Fruit fly (Drosophila melanogaster) Kc167 (cell line): Measurements from ENCODE around the gene yellow-e.

ENCODE experiments used
- Myc ChIP-seq: fragments of >200 bp; optimal IDR thresholded peaks from 2 replicates; lab custom pipeline; 2017; ENCODE audit warnings: missing external identifiers
- Sin3A ChIP-seq: fragments of >200 bp; optimal IDR thresholded peaks from 2 replicates; lab custom pipeline; 2018; ENCODE audit warnings: missing external identifiers
- h ChIP-seq: fragments of >200 bp; optimal IDR thresholded peaks from 3 replicates; lab custom pipeline; 2018; ENCODE audit warnings: missing external identifiers
- insv ChIP-seq: fragments of >200 bp; optimal IDR thresholded peaks from 3 replicates; lab custom pipeline; 2018; ENCODE audit warnings: missing external identifiers
- psq ChIP-seq: fragments of >200 bp; optimal IDR thresholded peaks from 2 replicates; lab custom pipeline; 2017; ENCODE audit warnings: missing external identifiers
- ttk ChIP-seq: sonication (Bioruptor generic); optimal IDR thresholded peaks from 2 replicates; lab custom pipeline; 2017; ENCODE audit warnings: missing external identifiers

Gene yellow-e

DNA sequence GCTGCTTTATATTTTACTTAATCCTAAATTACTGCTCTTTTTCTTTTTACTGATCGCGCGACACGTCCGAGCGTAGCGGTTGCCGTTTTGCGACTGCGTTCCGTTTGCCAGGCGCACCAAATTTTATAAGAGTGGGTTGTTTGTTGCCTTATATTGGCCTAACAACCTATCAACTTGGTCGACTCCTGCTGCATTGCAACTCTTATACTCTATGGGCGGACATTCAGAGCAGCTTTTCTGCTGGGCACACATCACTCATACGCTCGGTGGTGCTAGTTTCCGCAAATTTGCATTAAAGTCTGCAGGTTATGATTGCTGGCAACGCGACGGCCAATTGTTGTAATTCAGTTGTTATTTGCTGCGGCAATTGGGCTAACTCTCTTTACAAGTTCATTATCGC lies at the start of gene yellow-e:
Gene yellow-e, minus strand, starts transcription at position 101 of the 400 bp plus-strand sequence.
- no peak for TF ChIP-seq Myc (lab: Kevin White, UChicago)
- no peak for TF ChIP-seq Sin3A (lab: Kevin White, UChicago)
- no peak for TF ChIP-seq ttk
- no peak for TF ChIP-seq psq (lab: Kevin White, UChicago)
- TF ChIP-seq h (lab: Kevin White, UChicago): no peak
- TF ChIP-seq insv: no peak

DNA sequence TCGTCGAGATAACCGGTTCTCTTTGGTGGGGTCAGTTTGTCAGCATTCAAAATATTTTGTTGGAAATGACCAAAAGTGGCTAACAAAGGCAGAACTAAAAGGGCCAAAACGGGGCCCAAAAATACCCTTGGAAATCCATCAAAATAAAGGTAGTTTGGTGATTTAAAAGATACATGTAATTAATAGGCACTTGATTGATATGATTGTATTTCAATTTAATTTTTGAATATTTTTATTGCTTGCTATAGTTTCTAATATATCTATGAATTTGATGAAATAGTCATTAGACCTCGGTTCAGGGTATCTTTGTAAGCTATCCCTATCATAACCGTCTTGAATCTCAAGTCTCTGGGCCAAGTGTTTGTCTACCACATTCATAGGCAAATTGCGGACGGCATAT lies 38.9 kb upstream of the yellow-e start:
- TF ChIP-seq h (lab: Kevin White, UChicago): no peak
- no peak for TF ChIP-seq Sin3A (lab: Kevin White, UChicago)
- TF ChIP-seq psq (lab: Kevin White, UChicago): no peak
- no peak for TF ChIP-seq insv
- TF ChIP-seq ttk: no peak
- no peak for TF ChIP-seq Myc (lab: Kevin White, UChicago)

DNA sequence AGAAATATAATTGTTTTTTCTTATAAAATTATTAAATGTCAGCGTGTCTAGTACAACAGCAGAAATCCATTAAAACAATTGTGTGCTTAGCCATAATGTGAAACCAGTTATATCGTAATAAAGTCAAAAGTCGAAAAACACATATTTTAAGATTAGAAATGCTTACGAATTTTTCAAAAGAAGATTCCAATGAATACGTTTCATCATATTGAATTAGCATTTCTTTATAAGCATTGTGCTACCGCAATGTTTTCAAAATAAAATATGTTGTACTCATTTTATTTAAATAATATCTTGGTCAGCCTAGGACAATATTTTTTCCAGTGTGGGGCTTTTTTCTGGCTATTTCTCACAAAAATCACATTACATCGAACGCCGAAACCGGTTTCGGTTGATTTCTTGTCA lies 37.8 kb upstream of the yellow-e start:
- TF ChIP-seq insv: no peak
- TF ChIP-seq h (lab: Kevin White, UChicago): no peak
- no peak for TF ChIP-seq psq (lab: Kevin White, UChicago)
- TF ChIP-seq Sin3A (lab: Kevin White, UChicago): no peak
- TF ChIP-seq ttk: no peak
- TF ChIP-seq Myc (lab: Kevin White, UChicago): no peak

DNA sequence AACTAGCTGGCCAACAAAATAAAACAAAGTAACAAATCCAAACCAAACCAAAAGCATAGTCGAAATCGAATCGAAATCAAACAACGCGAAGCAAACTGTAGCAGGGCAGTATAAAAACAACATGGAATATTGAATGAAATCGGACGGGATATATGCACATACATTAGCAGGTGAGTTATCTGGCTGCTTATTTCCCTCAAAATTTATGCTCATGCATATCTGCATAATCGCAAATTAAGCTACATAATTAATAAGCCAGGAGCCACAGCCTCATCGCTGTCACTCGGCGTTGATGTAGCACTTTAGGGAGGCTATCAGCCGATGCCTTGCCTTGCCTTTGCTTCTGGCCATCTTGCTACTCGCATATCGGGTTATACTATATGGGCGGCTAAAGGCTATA lies 37.2 kb upstream of the yellow-e start:
- TF ChIP-seq Sin3A (lab: Kevin White, UChicago): no peak
- TF ChIP-seq insv: no peak
- no peak for TF ChIP-seq ttk
- TF ChIP-seq psq (lab: Kevin White, UChicago): no peak
- no peak for TF ChIP-seq Myc (lab: Kevin White, UChicago)
- TF ChIP-seq h (lab: Kevin White, UChicago): no peak

DNA sequence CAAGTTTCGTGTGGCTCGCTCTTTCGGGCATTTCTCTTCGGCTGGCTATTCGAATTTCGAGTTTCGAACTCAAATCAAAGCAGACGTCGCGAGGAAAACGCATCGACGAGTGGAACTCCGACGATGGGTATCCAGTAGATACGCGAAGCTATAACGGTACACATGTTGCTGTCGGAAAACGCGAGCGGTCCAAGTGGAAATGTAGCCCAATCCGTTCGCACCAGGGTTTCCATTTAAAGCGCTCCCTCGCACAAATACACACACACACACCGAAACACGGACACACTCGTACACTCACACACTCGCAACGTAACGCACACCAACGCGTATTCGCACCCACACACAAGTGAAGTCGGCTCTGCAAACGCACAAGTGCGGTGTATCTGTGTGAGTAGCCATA lies 35.3 kb upstream of the yellow-e start, which contains the start of gene side-IV:
Gene side-IV, plus strand, starts transcription at position 253 of the 400 bp plus-strand sequence.
- TF ChIP-seq h (lab: Kevin White, UChicago) (no peak), ttk (no peak), psq (lab: Kevin White, UChicago) (no peak), insv (no peak), Myc (lab: Kevin White, UChicago) (no peak), Sin3A (lab: Kevin White, UChicago) (no peak)

DNA sequence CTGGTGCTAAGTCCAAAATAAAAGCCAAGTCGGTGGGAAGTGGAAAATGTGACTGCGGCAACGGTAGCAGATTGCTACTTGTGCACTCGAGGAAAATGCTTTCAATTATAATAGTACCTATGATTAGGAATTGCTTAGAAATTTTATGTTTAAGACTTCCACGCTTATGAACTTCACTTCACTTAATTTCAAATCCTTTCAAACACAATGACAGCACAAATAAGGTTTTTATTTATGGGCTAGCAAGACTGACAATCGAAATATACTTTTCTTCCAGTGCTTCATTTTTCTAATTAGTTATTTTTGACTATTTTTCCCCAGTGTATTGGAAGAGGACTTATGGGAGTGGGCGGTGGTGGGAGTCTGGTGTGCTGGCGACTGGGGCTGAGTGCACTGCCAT lies 33.3 kb upstream of the yellow-e start:
- TF ChIP-seq Sin3A (lab: Kevin White, UChicago) (no peak), h (lab: Kevin White, UChicago) (no peak)

DNA sequence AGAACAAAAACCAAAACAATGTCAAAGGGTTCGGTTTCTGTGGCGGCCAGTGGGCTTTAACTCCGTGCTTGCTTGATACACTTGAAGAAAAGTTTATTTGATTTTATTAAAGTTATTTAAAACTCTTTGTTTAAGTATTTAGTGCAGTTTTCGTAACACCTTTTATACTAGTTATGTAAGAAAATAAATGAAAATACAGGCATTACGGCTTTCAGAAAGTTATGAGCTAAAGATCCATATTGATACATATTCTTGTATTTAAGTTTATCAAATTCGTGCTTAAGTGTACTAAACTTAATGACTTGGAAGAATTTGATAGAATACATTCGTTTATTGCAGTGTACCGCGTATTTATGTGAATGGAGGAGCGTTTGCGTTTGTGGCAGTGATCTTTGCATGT lies 31.4 kb upstream of the yellow-e start:
- TF ChIP-seq ttk: no peak
- TF ChIP-seq insv: no peak
- TF ChIP-seq h (lab: Kevin White, UChicago): no peak
- TF ChIP-seq Myc (lab: Kevin White, UChicago): no peak

DNA sequence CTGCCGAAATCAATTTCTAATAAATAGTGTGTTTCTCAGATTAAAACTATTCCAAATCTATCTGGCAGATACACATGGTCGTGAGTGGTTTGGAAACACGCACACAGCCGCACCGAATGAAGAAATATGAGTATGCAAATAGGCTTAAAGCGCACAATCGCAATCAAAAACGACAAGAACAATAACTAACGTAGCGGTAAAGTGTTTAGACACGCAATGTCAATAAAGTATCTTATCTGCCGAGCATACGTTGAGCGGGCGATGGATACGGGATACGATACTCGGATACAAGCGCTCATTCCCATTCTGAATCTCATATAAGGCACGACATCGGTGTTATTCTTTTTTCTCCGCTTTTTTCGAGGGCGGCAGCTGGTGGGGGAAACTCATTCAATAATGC lies 31.0 kb upstream of the yellow-e start:
- TF ChIP-seq Sin3A (lab: Kevin White, UChicago) (no peak), psq (lab: Kevin White, UChicago) (no peak), insv (no peak), ttk (no peak), Myc (lab: Kevin White, UChicago) (no peak), h (lab: Kevin White, UChicago) (no peak)

DNA sequence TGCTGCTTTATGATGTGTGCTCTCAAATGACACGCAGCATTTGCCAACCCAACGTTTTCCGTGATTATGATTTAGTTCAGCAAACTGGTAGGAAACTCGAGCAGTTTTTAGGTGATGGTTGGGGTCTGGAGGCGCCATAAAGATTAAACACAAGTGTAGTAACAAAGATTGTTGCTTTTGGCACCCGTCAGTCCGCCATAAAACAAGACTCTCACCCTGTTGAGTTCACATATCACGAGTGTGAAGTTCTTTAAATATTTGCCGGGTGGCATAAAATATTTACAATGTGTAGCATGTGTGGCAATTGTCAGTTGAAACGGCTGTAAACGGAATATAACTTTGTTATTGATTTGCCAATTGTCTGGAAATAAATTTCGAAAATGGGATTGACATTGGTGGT lies 26.6 kb upstream of the yellow-e start:
- no peak for TF ChIP-seq psq (lab: Kevin White, UChicago)
- TF ChIP-seq Sin3A (lab: Kevin White, UChicago): no peak
- TF ChIP-seq Myc (lab: Kevin White, UChicago): no peak

DNA sequence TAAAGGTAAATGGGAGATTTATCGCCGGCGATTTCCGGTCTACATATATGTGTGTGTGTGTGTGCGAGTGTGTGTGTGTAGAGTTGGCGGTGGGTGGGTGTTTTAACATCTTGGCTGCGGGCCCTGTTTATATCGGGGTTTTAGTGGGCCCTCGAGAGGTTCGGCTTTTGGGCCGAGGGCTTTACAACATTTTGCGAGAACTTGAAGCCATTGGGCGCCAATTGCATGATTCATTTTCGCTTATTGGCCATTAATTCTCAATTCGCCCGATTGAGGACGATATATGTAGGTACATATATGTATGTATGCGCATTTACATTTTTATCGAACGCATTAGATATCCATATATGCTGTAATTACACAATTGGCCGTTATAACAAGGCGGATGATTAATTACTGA lies 20.8 kb upstream of the yellow-e start:
- TF ChIP-seq Myc (lab: Kevin White, UChicago) (no peak), insv (no peak), h (lab: Kevin White, UChicago) (no peak), Sin3A (lab: Kevin White, UChicago) (no peak), ttk (no peak)

DNA sequence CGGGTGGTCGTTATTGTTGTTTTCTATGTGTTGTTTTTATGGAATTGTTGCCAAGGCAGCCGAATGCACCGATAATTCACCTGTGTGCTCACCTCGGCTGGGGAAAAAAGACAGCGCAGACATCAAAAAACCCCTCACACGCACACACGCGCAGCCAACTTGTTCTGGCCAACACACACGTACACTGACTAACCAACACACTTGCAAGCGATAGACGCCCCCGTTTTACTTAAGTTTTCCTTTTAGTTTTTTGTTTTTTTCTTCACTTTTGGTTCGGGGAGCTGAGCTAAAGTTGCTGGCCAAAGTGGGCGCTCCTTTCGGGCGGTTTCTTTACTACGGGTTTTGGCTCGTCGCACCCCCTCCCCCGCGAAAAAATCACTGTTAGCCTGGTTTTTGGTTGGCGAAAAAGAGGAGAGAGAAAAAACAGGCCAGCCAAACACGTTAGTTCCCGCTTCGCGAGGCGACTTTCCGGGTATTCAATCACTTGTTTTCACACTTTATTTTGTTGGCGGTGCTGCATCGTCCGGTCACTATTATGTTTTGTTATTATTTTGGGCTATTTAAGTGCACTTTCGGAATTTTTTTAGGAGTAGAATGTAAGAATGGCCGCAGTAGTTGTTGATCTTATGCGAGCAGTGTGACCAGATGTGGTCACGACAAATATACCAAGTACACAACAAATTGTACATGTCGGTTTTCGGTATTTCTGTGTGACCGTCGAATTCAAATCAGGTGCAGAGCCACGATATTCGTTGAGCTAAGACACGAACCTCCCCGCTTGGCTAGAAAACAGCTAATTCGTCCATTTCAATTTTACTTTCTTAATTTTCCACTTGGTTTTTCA lies 19.5 kb upstream of the yellow-e start, which contains the start of gene yrt:
Gene yrt, minus strand, starts transcription at position 660 of the 844 bp plus-strand sequence.
- TF ChIP-seq h (lab: Kevin White, UChicago): no peak
- TF ChIP-seq Sin3A (lab: Kevin White, UChicago): no peak
- TF ChIP-seq Myc (lab: Kevin White, UChicago): no peak
- TF ChIP-seq ttk: no peak

DNA sequence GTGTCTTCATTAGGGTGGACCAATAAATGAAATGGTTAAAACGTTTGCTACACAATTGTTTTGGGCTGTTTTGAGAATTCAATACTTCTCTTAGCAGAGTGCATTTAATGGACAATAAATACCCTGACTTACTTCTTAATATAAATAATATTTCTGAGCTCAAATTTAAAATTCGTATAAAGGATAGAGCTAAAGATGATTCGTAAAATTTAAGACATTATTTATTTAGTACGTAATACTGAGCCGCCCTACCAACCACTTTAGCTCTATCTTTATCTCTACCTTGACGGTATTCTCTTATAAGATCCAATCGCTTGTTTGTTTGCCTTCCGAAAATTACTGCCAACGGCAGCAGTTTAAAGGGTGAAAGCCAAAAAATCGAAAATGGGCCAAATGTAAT lies 18.5 kb upstream of the yellow-e start:
- no peak for TF ChIP-seq Sin3A (lab: Kevin White, UChicago)
- TF ChIP-seq Myc (lab: Kevin White, UChicago): no peak
- TF ChIP-seq h (lab: Kevin White, UChicago): no peak
- TF ChIP-seq psq (lab: Kevin White, UChicago): no peak
- TF ChIP-seq ttk: no peak
- no peak for TF ChIP-seq insv
